Worm (Caenorhabditis elegans) whole organism, L1 larva: ENCODE data around the gene srj-57.

Experiments used
- C34B4.2 ChIP-seq: sonication (generic microtip); optimal IDR thresholded peaks from 2 replicates; lab custom pipeline; 2017; ENCODE audit warnings: mild to moderate bottlenecking, missing genetic modification characterization, missing compliant biosample characterization
- Y116A8C.19 ChIP-seq: sonication (generic microtip); optimal IDR thresholded peaks from 2 replicates; lab custom pipeline; 2016; ENCODE audit warnings: missing compliant biosample characterization, missing genetic modification characterization, borderline replicate concordance
- ama-1 ChIP-seq: fragments of 150-350 bp; optimal IDR thresholded peaks from 2 replicates; lab custom pipeline; 2014
- ceh-63 ChIP-seq: fragments of 200-800 bp; sonication (Bioruptor generic); optimal IDR thresholded peaks from 2 replicates; lab custom pipeline; 2018; ENCODE audit warnings: mild to moderate bottlenecking, missing genetic modification characterization, missing compliant biosample characterization
- ceh-82 ChIP-seq, 3 experiments: fragments of 150-350 bp in 1 of 3; sonication (generic microtip) in 2 of 3; optimal IDR thresholded peaks; 2 replicates each; lab custom pipeline; 2014 to 2017; ENCODE audit warnings: missing biosample characterization in 3 of 3, missing genetic modification characterization in 3 of 3
- ceh-88 ChIP-seq: fragments of 200-800 bp; sonication (Bioruptor generic); IDR thresholded peaks from 2 replicates; pipeline ENCODE4 v1.3.6; 2022; ENCODE audit warnings: missing genetic modification characterization, missing compliant biosample characterization
- efl-1 ChIP-seq, 4 experiments: fragments of 150-350 bp; optimal IDR thresholded peaks in 3 of 4; peaks in 1 of 4; 1 replicate in 1 of 4; 2 replicates in 3 of 4; lab custom pipeline; 2014; ENCODE audit warnings: missing biosample characterization in 2 of 4, missing genetic modification characterization in 2 of 4, missing genetic modification reagents in 2 of 4
- efl-3 ChIP-seq: fragments of 200-800 bp; sonication (Bioruptor generic); optimal IDR thresholded peaks from 2 replicates; lab custom pipeline; 2018; ENCODE audit warnings: mild to moderate bottlenecking, missing genetic modification characterization, missing compliant biosample characterization
- egl-13 ChIP-seq: sonication (generic microtip); optimal IDR thresholded peaks from 2 replicates; lab custom pipeline; 2016; ENCODE audit warnings: missing genotype, missing genetic modification reagents, missing genetic modification characterization, missing compliant biosample characterization
- elt-2 ChIP-seq: sonication (generic microtip); optimal IDR thresholded peaks from 2 replicates; lab custom pipeline; 2016; ENCODE audit warnings: missing genetic modification characterization, mild to moderate bottlenecking, inconsistent platforms, missing compliant biosample characterization, missing genetic modification reagents
- elt-3 ChIP-seq, 6 experiments: fragments of 150-350 bp in 1 of 6; sonication (generic microtip); optimal IDR thresholded peaks; 2 replicates each; lab custom pipeline; 2017 to 2018; ENCODE audit warnings: missing biosample characterization in 6 of 6, missing genetic modification characterization in 6 of 6, inconsistent platforms in 1 of 6
- fos-1 ChIP-seq: fragments of 150-350 bp; optimal IDR thresholded peaks from 2 replicates; lab custom pipeline; 2014; ENCODE audit warnings: missing biosample characterization, missing genetic modification characterization
- grh-1 ChIP-seq: fragments of 200-800 bp; sonication (Bioruptor generic); IDR thresholded peaks from 2 replicates; pipeline ENCODE4 v1.3.6; 2022; ENCODE audit warnings: missing genetic modification reagents, missing genetic modification characterization, missing compliant biosample characterization
- hlh-4 ChIP-seq: sonication (generic microtip); optimal IDR thresholded peaks from 2 replicates; lab custom pipeline; 2016; ENCODE audit warnings: mild to moderate bottlenecking, missing genetic modification characterization, missing compliant biosample characterization
- hpl-2 ChIP-seq: fragments of 150-350 bp; optimal IDR thresholded peaks from 2 replicates; lab custom pipeline; 2014; ENCODE audit warnings: missing biosample characterization, missing genetic modification reagents, missing genetic modification characterization
- lsy-2 ChIP-seq, 2 experiments: fragments of 150-350 bp; optimal IDR thresholded peaks; 2 replicates each; lab custom pipeline; 2014; ENCODE audit warnings: missing biosample characterization in 2 of 2, missing genetic modification characterization in 2 of 2
- mep-1 ChIP-seq: fragments of 150-350 bp; optimal IDR thresholded peaks from 2 replicates; lab custom pipeline; 2014; ENCODE audit warnings: missing biosample characterization, missing genetic modification characterization
- nhr-28 ChIP-seq: fragments of 150-350 bp; optimal IDR thresholded peaks from 2 replicates; lab custom pipeline; 2014; ENCODE audit warnings: missing biosample characterization, missing genetic modification characterization
- nhr-76 ChIP-seq: sonication (generic microtip); optimal IDR thresholded peaks from 2 replicates; lab custom pipeline; 2017; ENCODE audit warnings: missing biosample characterization, missing genetic modification characterization
- nhr-77 ChIP-seq: fragments of 150-350 bp; optimal IDR thresholded peaks from 2 replicates; lab custom pipeline; 2014; ENCODE audit warnings: missing biosample characterization, missing genetic modification characterization
- nhr-85 ChIP-seq: sonication (generic microtip); peaks from one replicate; lab custom pipeline; 2016; ENCODE audit warnings: missing genetic modification characterization, inconsistent platforms, missing compliant biosample characterization
- pag-3 ChIP-seq: sonication (generic microtip); optimal IDR thresholded peaks from 2 replicates; lab custom pipeline; 2017; ENCODE audit warnings: missing genetic modification characterization, mild to moderate bottlenecking, missing compliant biosample characterization, antibody characterized with exemption, borderline replicate concordance; ENCODE audit not compliant: insufficient read depth
- pqm-1 ChIP-seq: sonication (generic microtip); optimal IDR thresholded peaks from 3 replicates; lab custom pipeline; 2017; ENCODE audit warnings: missing biosample characterization, missing genetic modification characterization
- rnt-1 ChIP-seq: sonication (generic microtip); optimal IDR thresholded peaks from 2 replicates; lab custom pipeline; 2016; ENCODE audit warnings: mild to moderate bottlenecking, missing genetic modification characterization, moderate library complexity, missing compliant biosample characterization
- snpc-4 ChIP-seq: fragments of 150-350 bp; optimal IDR thresholded peaks from 2 replicates; lab custom pipeline; 2014; ENCODE audit warnings: missing biosample characterization, missing genetic modification characterization
- sox-4 ChIP-seq: sonication (generic microtip); optimal IDR thresholded peaks from 2 replicates; lab custom pipeline; 2016; ENCODE audit warnings: missing genetic modification characterization, missing compliant biosample characterization
- tbx-2 ChIP-seq: sonication (generic microtip); optimal IDR thresholded peaks from 2 replicates; lab custom pipeline; 2016; ENCODE audit warnings: missing genetic modification characterization, missing compliant biosample characterization
- unc-30 ChIP-seq: sonication (generic microtip); optimal IDR thresholded peaks from 2 replicates; lab custom pipeline; 2017; ENCODE audit warnings: missing biosample characterization, missing genetic modification characterization
- unc-86 ChIP-seq: sonication (generic microtip); optimal IDR thresholded peaks from 2 replicates; lab custom pipeline; 2016; ENCODE audit warnings: missing genetic modification characterization, missing compliant biosample characterization
- vab-15 ChIP-seq: sonication (generic microtip); optimal IDR thresholded peaks from 2 replicates; lab custom pipeline; 2017; ENCODE audit warnings: missing genotype, mild to moderate bottlenecking, missing genetic modification characterization, missing compliant biosample characterization
- xbp-1 ChIP-seq: sonication (generic microtip); optimal IDR thresholded peaks from 2 replicates; lab custom pipeline; 2016; ENCODE audit warnings: missing genetic modification characterization, missing compliant biosample characterization

srj-57 gene

DNA sequence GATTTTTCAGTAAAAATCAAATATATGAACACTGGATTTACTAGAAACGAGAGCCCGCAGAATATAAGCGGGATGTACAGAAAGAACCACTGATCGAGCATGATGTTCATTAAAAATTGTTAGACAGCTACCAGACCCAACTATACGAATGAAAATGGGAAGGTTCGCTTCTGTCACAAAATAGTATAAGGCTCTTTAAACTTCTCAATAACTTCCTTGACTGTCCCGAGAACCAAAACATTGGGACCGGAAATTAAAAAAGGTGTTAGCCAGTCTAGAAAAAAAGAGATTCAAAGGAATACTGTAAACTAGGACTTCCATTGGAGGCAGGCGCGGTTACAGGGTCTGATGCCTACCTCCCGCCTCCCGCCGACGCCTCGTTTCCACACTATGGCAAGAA lies 2.5 kb upstream of the srj-57 start, which contains the start of gene srj-55:
Gene srj-55, minus strand, starts transcription at position 101 of the 400 bp plus-strand sequence.
- TF ChIP-seq hlh-4 (tag; lab: Kevin White, UChicago) (no peak), efl-1 (optimal IDR thresholded peaks at IDR 0.05; lab: Kevin White, UChicago) (no peak), efl-1 (GFP tag; optimal IDR thresholded peaks at IDR 0.05 in 1 of 2; lab: Kevin White, UChicago) (no peak), rnt-1 (tag; lab: Kevin White, UChicago) (no peak), pag-3 (tag; lab: Kevin White, UChicago) (no peak), nhr-28 (tag; lab: Kevin White, UChicago) (no peak), snpc-4 (tag; lab: Kevin White, UChicago) (no peak), vab-15 (tag; lab: Kevin White, UChicago) (no peak), nhr-76 (tag; lab: Kevin White, UChicago) (no peak), ceh-82 (tag; optimal IDR thresholded peaks at IDR 0.05; lab: Kevin White, UChicago) (no peak), grh-1 (GFP tag; lab: Robert Waterston, UW) (no peak), xbp-1 (tag; lab: Kevin White, UChicago) (no peak), hpl-2 (no peak), lsy-2 (tag; optimal IDR thresholded peaks at IDR 0.05; lab: Kevin White, UChicago) (no peak), pqm-1 (tag; lab: Kevin White, UChicago) (no peak), tbx-2 (no peak), elt-2 (tag; lab: Kevin White, UChicago) (no peak)

- TF ChIP-seq fos-1 (tag; lab: Kevin White, UChicago), result no peak
- TF ChIP-seq unc-30 (tag; lab: Kevin White, UChicago), result no peak
- TF ChIP-seq rnt-1 (tag; lab: Kevin White, UChicago), result no peak
- no peak for TF ChIP-seq C34B4.2 (tag; lab: Kevin White, UChicago)
- peak; percentile 21 for TF ChIP-seq nhr-85 (tag; lab: Kevin White, UChicago)
- TF ChIP-seq elt-2 (tag; lab: Kevin White, UChicago), result peak; percentile 54
- no peak for TF ChIP-seq egl-13 (tag; lab: Kevin White, UChicago)
- no peak for TF ChIP-seq efl-3 (GFP tag; lab: Kevin White, UChicago)
- TF ChIP-seq unc-86 (tag; lab: Kevin White, UChicago), result no peak
- no peak for TF ChIP-seq sox-4 (tag; lab: Kevin White, UChicago)
- no peak for TF ChIP-seq lsy-2 (tag; optimal IDR thresholded peaks at IDR 0.05; lab: Kevin White, UChicago)
Measured at ce11 chrV:2849071-2849470, 6.3 kb downstream of the srj-57 start, which contains the start of gene ugt-53. TSS of gene ugt-53 (plus strand) at chrV:2849343.

- TF ChIP-seq elt-2 (tag; lab: Kevin White, UChicago), result peak; percentile 96
- TF ChIP-seq snpc-4 (tag; lab: Kevin White, UChicago), result no peak
- TF ChIP-seq pqm-1 (tag; lab: Kevin White, UChicago), result no peak
- TF ChIP-seq, all 84 proteins: peak for 1
Measured at ce11 chrV:2848290-2848937, 7.0 kb downstream of the srj-57 start, which contains the start of gene srj-49. TSS of gene srj-49 (minus strand) at chrV:2848340.

DNA sequence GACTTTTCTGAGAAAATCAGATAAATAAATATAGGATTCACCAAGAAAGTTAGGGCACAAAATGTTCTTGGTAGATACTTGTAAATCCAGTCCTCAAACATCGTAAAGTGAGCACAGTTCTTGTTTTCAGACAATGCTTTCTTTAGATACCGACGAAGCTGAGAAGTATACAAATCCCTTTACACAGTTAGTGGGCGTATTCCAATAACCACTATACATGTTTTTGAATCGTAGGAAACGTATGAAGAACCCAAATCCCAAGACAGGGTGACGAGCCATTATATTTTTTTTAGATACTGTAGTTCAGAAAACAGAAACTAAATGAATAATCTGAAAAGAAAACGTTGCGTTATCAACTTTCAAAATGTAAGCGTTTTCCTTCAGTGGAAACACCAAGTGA lies 9.6 kb downstream of the srj-57 start, which contains the start of gene srj-44:
Gene srj-44, minus strand, starts transcription at position 101 of the 400 bp plus-strand sequence.
- TF ChIP-seq efl-1 (optimal IDR thresholded peaks at IDR 0.05; lab: Kevin White, UChicago) (no peak), efl-1 (GFP tag; optimal IDR thresholded peaks at IDR 0.05 in 1 of 2; lab: Kevin White, UChicago) (peak in 1 of 2 experiments; percentile 29), nhr-77 (tag; lab: Kevin White, UChicago) (no peak)

ce11 chrV:2836501-2836900 lies 18.9 kb downstream of the srj-57 start, which contains the start of gene srj-45:
TSS of gene srj-45 (minus strand) at chrV:2836601.
- TF ChIP-seq Y116A8C.19 (tag; lab: Kevin White, UChicago) (no peak), mep-1 (no peak), ceh-63 (no peak), lsy-2 (tag; optimal IDR thresholded peaks at IDR 0.05; lab: Kevin White, UChicago) (no peak), elt-3 (tag; optimal IDR thresholded peaks at IDR 0.05; lab: Kevin White, UChicago) (no peak), ceh-88 (GFP tag; lab: Robert Waterston, UW) (no peak), ama-1 (lab: Kevin White, UChicago) (no peak)
